Worm (Caenorhabditis elegans) whole organism, mixed stage, embryonic: Measurements from ENCODE around the gene R04A9.1.

Experiments
- elt-1 ChIP-seq: sonication (generic microtip); optimal IDR thresholded peaks from 2 replicates; lab custom pipeline; 2017; ENCODE audit warnings: missing genetic modification characterization, mild to moderate bottlenecking, missing compliant biosample characterization, antibody characterized with exemption, moderate library complexity, borderline replicate concordance; ENCODE audit not compliant: insufficient read depth
- elt-3 ChIP-seq: fragments of 150-350 bp; optimal IDR thresholded peaks from 2 replicates; lab custom pipeline; 2014; ENCODE audit warnings: missing biosample characterization, missing genetic modification characterization
- lin-13 ChIP-seq: fragments of 150-350 bp; optimal IDR thresholded peaks from 2 replicates; lab custom pipeline; 2014; ENCODE audit warnings: missing biosample characterization, missing genetic modification characterization
- lin-32 ChIP-seq: fragments of 200-800 bp; sonication (Bioruptor generic); optimal IDR thresholded peaks from 2 replicates; lab custom pipeline; 2018; ENCODE audit warnings: mild to moderate bottlenecking, missing genetic modification characterization, missing compliant biosample characterization
- lsy-2 ChIP-seq: fragments of 150-350 bp; optimal IDR thresholded peaks from 2 replicates; lab custom pipeline; 2014; ENCODE audit warnings: missing biosample characterization, missing genetic modification characterization
- mab-5 ChIP-seq: fragments of 150-350 bp; optimal IDR thresholded peaks from 2 replicates; lab custom pipeline; 2014; ENCODE audit warnings: missing biosample characterization, missing genetic modification characterization
- nhr-12 ChIP-seq: fragments of 150-350 bp; optimal IDR thresholded peaks from 2 replicates; lab custom pipeline; 2014; ENCODE audit warnings: missing biosample characterization, missing genetic modification characterization
- nhr-28 ChIP-seq: fragments of 150-350 bp; optimal IDR thresholded peaks from 2 replicates; lab custom pipeline; 2014; ENCODE audit warnings: missing biosample characterization, missing genetic modification characterization
- pha-4 ChIP-seq: fragments of 150-350 bp; optimal IDR thresholded peaks from 2 replicates; lab custom pipeline; 2018; ENCODE audit warnings: missing biosample characterization, missing genetic modification reagents, missing genetic modification characterization
- snpc-4 ChIP-seq: fragments of 150-350 bp; optimal IDR thresholded peaks from 2 replicates; lab custom pipeline; 2014; ENCODE audit warnings: missing biosample characterization, missing genetic modification characterization
- ztf-11 ChIP-seq: fragments of 150-350 bp; optimal IDR thresholded peaks from 2 replicates; lab custom pipeline; 2014; ENCODE audit warnings: missing biosample characterization, missing genetic modification characterization

- TF ChIP-seq nhr-12 (tag; lab: Kevin White, UChicago): no peak
- no peak for TF ChIP-seq elt-3
- no peak for TF ChIP-seq lin-13 (tag; lab: Kevin White, UChicago)
- no peak for TF ChIP-seq lin-32
- peak; percentile 36 for TF ChIP-seq elt-1 (tag; lab: Kevin White, UChicago)
- no peak for TF ChIP-seq ztf-11 (tag; lab: Kevin White, UChicago)
- TF ChIP-seq lsy-2 (tag; lab: Kevin White, UChicago): no peak
- TF ChIP-seq pha-4 (tag; lab: Kevin White, UChicago): no peak
- TF ChIP-seq mab-5 (tag; lab: Kevin White, UChicago): no peak
- TF ChIP-seq nhr-28 (tag; lab: Kevin White, UChicago): no peak
- no peak for TF ChIP-seq snpc-4 (tag; lab: Kevin White, UChicago)
These were observed 32.9 kb upstream of the R04A9.1 start, which contains the start of gene nrde-3 for ce11 chrX:371761-372285.
